Worm (Caenorhabditis elegans) whole organism, L4 larva: ENCODE data around the gene nck-1.
A peak's percentile ranks its signal among the peaks of the same experiment; 100 is the strongest.

Source experiments
- F10B5.3 ChIP-seq: sonication (generic microtip); optimal IDR thresholded peaks from 2 replicates; lab custom pipeline; 2016; ENCODE audit warnings: mild to moderate bottlenecking, missing genetic modification characterization, missing compliant biosample characterization
- T26A8.4 ChIP-seq: fragments of 200-800 bp; sonication (Bioruptor generic); IDR thresholded peaks from 2 replicates; pipeline ENCODE4 v1.3.6; 2022; ENCODE audit warnings: missing genetic modification characterization, missing compliant biosample characterization
- aha-1 ChIP-seq: fragments of 150-350 bp; peaks from one replicate; lab custom pipeline; 2014; ENCODE audit warnings: missing biosample characterization, missing genetic modification characterization
- ceh-20 ChIP-seq: fragments of 200-800 bp; sonication (Bioruptor generic); IDR thresholded peaks from 2 replicates; pipeline ENCODE4 v1.3.6; 2022; ENCODE audit warnings: missing genetic modification reagents, missing genetic modification characterization, missing compliant biosample characterization
- ctbp-1 ChIP-seq: fragments of 200-800 bp; sonication (Bioruptor generic); IDR thresholded peaks from 2 replicates; pipeline ENCODE4 v1.3.6; 2022; ENCODE audit warnings: missing genetic modification reagents, missing genetic modification characterization, missing compliant biosample characterization
- daf-12 ChIP-seq: fragments of 150-350 bp; optimal IDR thresholded peaks from 2 replicates; lab custom pipeline; 2014; ENCODE audit warnings: missing biosample characterization, missing genetic modification reagents, missing genetic modification characterization
- daf-16 ChIP-seq, 3 experiments: sonication (generic microtip); optimal IDR thresholded peaks; 2 replicates each; lab custom pipeline; 2016 to 2017; ENCODE audit warnings: missing genetic modification characterization in 3 of 3, missing genetic modification reagents in 3 of 3, mild to moderate bottlenecking in 2 of 3, missing compliant biosample characterization in 2 of 3, missing biosample characterization in 1 of 3, moderate library complexity in 1 of 3
- dmd-6 ChIP-seq: fragments of 200-800 bp; sonication (Bioruptor generic); IDR thresholded peaks from 2 replicates; pipeline ENCODE4 v1.3.6; 2022; ENCODE audit warnings: missing genetic modification reagents, missing genetic modification characterization, missing compliant biosample characterization
- dve-1 ChIP-seq: sonication (generic microtip); optimal IDR thresholded peaks from 2 replicates; lab custom pipeline; 2017; ENCODE audit warnings: antibody characterized with exemption, mild to moderate bottlenecking, missing genetic modification characterization, missing compliant biosample characterization; ENCODE audit not compliant: insufficient read depth
- hif-1 ChIP-seq, 2 experiments: sonication (generic microtip); optimal IDR thresholded peaks; 2 replicates each; lab custom pipeline; 2016 to 2017; ENCODE audit warnings: missing compliant biosample characterization in 2 of 2, missing genetic modification characterization in 2 of 2, missing genetic modification reagents in 2 of 2, missing genotype in 2 of 2, mild to moderate bottlenecking in 1 of 2
- hlh-11 ChIP-seq: fragments of 200-800 bp; sonication (Bioruptor generic); optimal IDR thresholded peaks from 2 replicates; lab custom pipeline; 2018; ENCODE audit warnings: mild to moderate bottlenecking, missing genetic modification characterization, missing compliant biosample characterization
- hlh-30 ChIP-seq: sonication (generic microtip); optimal IDR thresholded peaks from 2 replicates; lab custom pipeline; 2017; ENCODE audit warnings: antibody characterized with exemption, mild to moderate bottlenecking, missing genetic modification characterization, missing compliant biosample characterization; ENCODE audit not compliant: insufficient read depth
- lim-7 ChIP-seq: fragments of 200-800 bp; sonication (Bioruptor generic); IDR thresholded peaks from 2 replicates; pipeline ENCODE4 v1.3.6; 2022; ENCODE audit warnings: missing genetic modification characterization, missing compliant biosample characterization
- lin-1 ChIP-seq: fragments of 200-800 bp; sonication (Bioruptor generic); IDR thresholded peaks from 2 replicates; pipeline ENCODE4 v1.3.6; 2022; ENCODE audit warnings: missing genetic modification reagents, missing genetic modification characterization, missing compliant biosample characterization
- lin-38 ChIP-seq: fragments of 200-800 bp; sonication (Bioruptor generic); IDR thresholded peaks from 2 replicates; pipeline ENCODE4 v1.3.6; 2022; ENCODE audit warnings: missing genetic modification reagents, missing genetic modification characterization, missing compliant biosample characterization
- lsy-2 ChIP-seq, 2 experiments: fragments of 150-350 bp in 1 of 2; sonication (generic microtip) in 1 of 2; optimal IDR thresholded peaks; 2 replicates each; lab custom pipeline; 2014 to 2017; ENCODE audit warnings: missing biosample characterization in 2 of 2, missing genetic modification characterization in 2 of 2
- madf-9 ChIP-seq: fragments of 200-800 bp; sonication (Bioruptor generic); conservative IDR thresholded peaks from 2 replicates; pipeline ENCODE4 v1.3.6; 2022; ENCODE audit warnings: missing genetic modification reagents, missing genetic modification characterization, missing compliant biosample characterization
- mdl-1 ChIP-seq, 2 experiments: fragments of 150-350 bp in 1 of 2; sonication (generic microtip) in 1 of 2; optimal IDR thresholded peaks; 2 replicates each; lab custom pipeline; 2014 to 2017; ENCODE audit warnings: missing biosample characterization in 2 of 2, missing genetic modification characterization in 2 of 2
- mdt-29 ChIP-seq: fragments of 200-800 bp; sonication (Bioruptor generic); IDR thresholded peaks from 2 replicates; pipeline ENCODE4 v1.3.6; 2022; ENCODE audit warnings: missing genetic modification reagents, missing genetic modification characterization, missing compliant biosample characterization
- mep-1 ChIP-seq: fragments of 150-350 bp; sonication (generic microtip); optimal IDR thresholded peaks from 3 replicates; lab custom pipeline; 2014; ENCODE audit warnings: missing biosample characterization, missing genetic modification characterization
- mes-2 ChIP-seq: sonication (generic microtip); optimal IDR thresholded peaks from 2 replicates; lab custom pipeline; 2016; ENCODE audit warnings: missing genotype, mild to moderate bottlenecking, missing genetic modification characterization, missing compliant biosample characterization; ENCODE audit not compliant: poor library complexity, severe bottlenecking
- mxl-3 ChIP-seq: fragments of 200-800 bp; sonication (Bioruptor generic); optimal IDR thresholded peaks from 2 replicates; lab custom pipeline; 2018; ENCODE audit warnings: mild to moderate bottlenecking, missing genetic modification characterization, missing compliant biosample characterization
- nhr-10 ChIP-seq: fragments of 150-350 bp; optimal IDR thresholded peaks from 2 replicates; lab custom pipeline; 2014; ENCODE audit warnings: missing biosample characterization, missing genetic modification characterization
- nhr-28 ChIP-seq: fragments of 150-350 bp; optimal IDR thresholded peaks from 2 replicates; lab custom pipeline; 2014; ENCODE audit warnings: missing biosample characterization, missing genetic modification characterization
- nhr-42 ChIP-seq: fragments of 200-800 bp; sonication (Bioruptor generic); IDR thresholded peaks from 2 replicates; pipeline ENCODE4 v1.3.6; 2022; ENCODE audit warnings: missing genetic modification characterization, missing compliant biosample characterization
- nhr-48 ChIP-seq: sonication (generic microtip); optimal IDR thresholded peaks from 2 replicates; lab custom pipeline; 2016; ENCODE audit warnings: mild to moderate bottlenecking, missing genetic modification characterization, missing compliant biosample characterization
- nhr-76 ChIP-seq: fragments of 150-350 bp; optimal IDR thresholded peaks from 2 replicates; lab custom pipeline; 2014; ENCODE audit warnings: missing biosample characterization, missing genetic modification characterization
- nhr-77 ChIP-seq: fragments of 150-350 bp; optimal IDR thresholded peaks from 2 replicates; lab custom pipeline; 2014; ENCODE audit warnings: missing biosample characterization, missing genetic modification characterization
- rbr-2 ChIP-seq: sonication (generic microtip); optimal IDR thresholded peaks from 2 replicates; lab custom pipeline; 2016; ENCODE audit warnings: missing genotype, missing genetic modification characterization, missing compliant biosample characterization
- sdz-12 ChIP-seq: fragments of 200-800 bp; sonication (Bioruptor generic); optimal IDR thresholded peaks from 2 replicates; lab custom pipeline; 2018; ENCODE audit warnings: mild to moderate bottlenecking, missing genetic modification characterization, missing compliant biosample characterization
- set-16 ChIP-seq: fragments of 200-800 bp; sonication (Bioruptor generic); IDR thresholded peaks from 2 replicates; pipeline ENCODE4 v1.3.6; 2022; ENCODE audit warnings: missing genetic modification reagents, missing genetic modification characterization, missing compliant biosample characterization
- tra-1 ChIP-seq: fragments of 200-800 bp; sonication (Bioruptor generic); IDR thresholded peaks from 2 replicates; pipeline ENCODE4 v1.3.6; 2022; ENCODE audit warnings: missing genetic modification reagents, missing genetic modification characterization, missing compliant biosample characterization
- unc-62 ChIP-seq, 3 experiments: fragments of 150-350 bp in 1 of 3; sonication (generic microtip); optimal IDR thresholded peaks in 2 of 3; peaks in 1 of 3; 1 replicate in 1 of 3; 2 replicates in 2 of 3; lab custom pipeline; 2014 to 2017; ENCODE audit warnings: missing biosample characterization in 3 of 3, missing genetic modification characterization in 3 of 3, missing genetic modification reagents in 3 of 3, missing genotype in 1 of 3
- zip-11 ChIP-seq: fragments of 200-800 bp; sonication (Bioruptor generic); IDR thresholded peaks from 2 replicates; pipeline ENCODE4 v1.3.6; 2022; ENCODE audit warnings: missing genetic modification characterization, missing compliant biosample characterization
- ztf-11 ChIP-seq: fragments of 150-350 bp; optimal IDR thresholded peaks from 2 replicates; lab custom pipeline; 2014; ENCODE audit warnings: missing biosample characterization, missing genetic modification characterization

nck-1 gene

DNA sequence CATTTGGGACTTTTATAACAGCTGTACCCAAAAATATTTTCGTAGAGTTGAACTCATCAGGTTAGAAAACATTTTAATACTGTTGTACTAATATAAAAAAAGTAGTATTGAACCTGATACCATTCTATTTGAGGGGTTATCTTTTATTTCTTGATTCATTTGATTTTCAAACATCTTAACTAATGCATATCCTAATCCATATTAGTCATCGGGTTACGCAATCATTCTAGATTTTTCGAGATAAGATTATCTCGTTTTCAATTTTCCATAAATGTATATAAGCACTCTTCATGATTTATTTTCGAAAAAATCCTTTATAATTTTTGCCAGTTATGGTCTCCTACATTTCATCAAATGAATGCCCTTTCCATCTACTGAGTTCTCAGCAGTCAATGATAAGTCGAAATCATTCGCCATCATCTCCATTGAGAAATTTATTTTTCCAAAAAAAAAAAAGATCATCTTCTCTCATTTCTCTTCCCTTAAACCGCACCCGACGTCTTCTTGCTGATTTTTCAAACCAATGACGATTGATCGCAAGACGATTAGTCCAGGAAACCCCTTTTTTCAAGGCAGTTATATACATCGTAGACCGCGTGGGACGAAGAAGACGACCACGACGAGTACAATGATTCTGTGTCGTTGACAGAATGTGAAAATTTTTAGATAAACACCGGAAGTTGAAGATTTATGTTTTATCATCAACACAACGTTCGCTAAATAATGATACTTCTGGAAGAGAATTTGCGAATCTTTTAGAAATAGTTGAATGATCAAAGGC, 14.6 kb downstream of the nck-1 start (continued):
- TF ChIP-seq F10B5.3 (tag; lab: Kevin White, UChicago), result no peak
- no peak for TF ChIP-seq nhr-42 (GFP tag; lab: Robert Waterston, UW)
- TF ChIP-seq madf-9 (GFP tag; lab: Robert Waterston, UW), result no peak
- no peak for TF ChIP-seq lim-7 (GFP tag; lab: Robert Waterston, UW)
- no peak for TF ChIP-seq set-16 (GFP tag; lab: Robert Waterston, UW)
- no peak for TF ChIP-seq ceh-20 (GFP tag; lab: Robert Waterston, UW)
- no peak for TF ChIP-seq daf-12 (tag; lab: Kevin White, UChicago)
- TF ChIP-seq sdz-12 (GFP tag; lab: Kevin White, UChicago), result no peak
- peak; percentile 22 for TF ChIP-seq hlh-30
- no peak for TF ChIP-seq nhr-10
- TF ChIP-seq ztf-11, result no peak
- no peak for TF ChIP-seq dmd-6 (GFP tag; lab: Robert Waterston, UW)

DNA sequence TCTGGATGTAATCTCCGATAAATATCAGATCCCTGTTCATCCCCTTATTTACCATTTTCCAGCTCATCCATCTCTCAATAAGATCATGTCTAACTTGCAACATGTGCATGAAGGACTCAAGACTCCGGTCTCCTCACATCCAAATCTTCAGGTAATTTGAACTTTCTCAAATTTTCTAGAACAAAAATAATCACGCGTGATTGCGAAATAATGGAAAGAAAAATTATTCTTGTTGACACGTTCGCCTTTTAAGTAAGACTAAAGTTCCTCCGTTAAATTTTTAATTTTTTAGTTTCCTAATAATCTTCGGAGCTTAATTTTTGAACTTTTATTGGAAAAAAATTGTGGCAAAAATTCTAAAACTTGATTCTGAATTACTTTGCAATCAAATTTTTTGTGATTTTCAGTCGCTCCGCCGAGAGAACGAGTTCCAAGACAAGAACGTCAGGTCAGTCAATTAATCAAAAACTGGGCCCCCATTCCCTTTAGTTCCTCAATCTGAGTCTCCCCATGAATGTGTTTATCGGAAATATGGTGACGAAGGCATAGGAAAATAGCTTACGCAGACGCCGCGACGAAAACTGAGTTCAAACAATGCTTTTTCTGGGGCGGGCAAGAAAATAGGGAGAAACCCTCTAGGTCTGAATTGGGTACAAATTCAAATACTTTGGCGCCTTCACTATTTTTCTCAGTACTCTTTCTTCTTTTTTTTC, 15.6 kb downstream of the nck-1 start:
- TF ChIP-seq aha-1, result peak; percentile 29
- no peak for TF ChIP-seq mdt-29 (GFP tag; lab: Robert Waterston, UW)
- TF ChIP-seq lin-1, result 0 out of 2 replicates have a peak, but pooled peaks have one; percentile 9
- TF ChIP-seq hlh-30, result peak; percentile 9
- TF ChIP-seq nhr-76 (tag; lab: Kevin White, UChicago), result no peak
- TF ChIP-seq lin-38, result peak; percentile 40; the same call in 1 of the 2 replicates
- peak; percentile 64 for TF ChIP-seq hlh-11 (tag; lab: Kevin White, UChicago)
- TF ChIP-seq tra-1, result no peak
- TF ChIP-seq ztf-11, result no peak
- peak; percentile 12 for TF ChIP-seq mxl-3 (GFP tag; lab: Kevin White, UChicago)
- TF ChIP-seq dmd-6 (GFP tag; lab: Robert Waterston, UW), result peak; percentile 45
- peak; percentile 33 for TF ChIP-seq mes-2 (tag; lab: Kevin White, UChicago)
- TF ChIP-seq T26A8.4, result peak; percentile 22; the same call in 1 of the 2 replicates
- peak; percentile 59 for TF ChIP-seq ctbp-1
- peak; percentile 57 for TF ChIP-seq nhr-28 (tag; lab: Kevin White, UChicago)
- TF ChIP-seq daf-16 (GFP tag; optimal IDR thresholded peaks at IDR 0.05; lab: Kevin White, UChicago), result peak in 1 of 2 experiments; percentile 9
- TF ChIP-seq daf-16 (tag; optimal IDR thresholded peaks at IDR 0.05; lab: Kevin White, UChicago), result peak; percentile 51
- TF ChIP-seq mdl-1 (tag; optimal IDR thresholded peaks at IDR 0.05; lab: Kevin White, UChicago), result peak in 1 of 2 experiments; percentile 75
- peak in 1 of 2 experiments; percentile 21 for TF ChIP-seq lsy-2 (tag; optimal IDR thresholded peaks at IDR 0.05; lab: Kevin White, UChicago)
- peak; percentile 30 for TF ChIP-seq dve-1 (tag; lab: Kevin White, UChicago)
- peak in 1 of 2 experiments; percentile 56 for TF ChIP-seq hif-1 (tag; optimal IDR thresholded peaks at IDR 0.05; lab: Kevin White, UChicago)
- peak; percentile 55 for TF ChIP-seq nhr-48 (tag; lab: Kevin White, UChicago)
- TF ChIP-seq nhr-77 (tag; lab: Kevin White, UChicago), result peak; percentile 49
- TF ChIP-seq zip-11 (GFP tag; lab: Robert Waterston, UW), result no peak
- peak; percentile 53 for TF ChIP-seq mep-1 (tag; lab: Kevin White, UChicago)
- TF ChIP-seq unc-62 (GFP tag; optimal IDR thresholded peaks at IDR 0.05 in 1 of 2; lab: Kevin White, UChicago), result no peak
- TF ChIP-seq unc-62 (tag; optimal IDR thresholded peaks at IDR 0.05; lab: Kevin White, UChicago), result no peak
- TF ChIP-seq ceh-20 (GFP tag; lab: Robert Waterston, UW), result 0 out of 2 replicates have a peak, but pooled peaks have one; percentile 10
- TF ChIP-seq rbr-2 (tag; lab: Kevin White, UChicago), result peak; percentile 53
- TF ChIP-seq nhr-42 (GFP tag; lab: Robert Waterston, UW), result peak; percentile 47; the same call in 1 of the 2 replicates
